Fruit fly (Drosophila melanogaster): ENCODE measurements around the gene IFT57.

The IFT57 gene

dm6 chr2L:3573172-3573755, 42.7 kb downstream of the IFT57 start (continued):
- TF ChIP-seq CG3726 (GFP tag; IDR thresholded peaks at IDR 0.05) (0 out of 3 replicates have a peak, but pooled peaks have one; percentile 55), Optix (GFP tag; IDR thresholded peaks at IDR 0.05) (peak; percentile 47; the same call in 2 of the 3 replicates), ab (GFP tag; optimal IDR thresholded peaks at IDR 0.05) (no peak), CG2889 (GFP tag; IDR thresholded peaks at IDR 0.05) (no peak), ssp (GFP tag; IDR thresholded peaks at IDR 0.05) (peak; percentile 61), Fer3 (tag; optimal IDR thresholded peaks at IDR 0.05) (peak; percentile 65), CG3995 (GFP tag; optimal IDR thresholded peaks at IDR 0.05) (no peak), CG1233 (GFP tag; optimal IDR thresholded peaks at IDR 0.05) (peak; percentile 24), emc (GFP tag; optimal IDR thresholded peaks at IDR 0.05) (no peak), sqz (GFP tag; optimal IDR thresholded peaks at IDR 0.05) (no peak), CG10431 (GFP tag; optimal IDR thresholded peaks at IDR 0.05) (no peak), bsh (GFP tag; optimal IDR thresholded peaks at IDR 0.05) (peak in 1 of 2 experiments; percentile 84), CG15696 (tag; optimal IDR thresholded peaks at IDR 0.05) (peak; percentile 58), Hr39 (optimal IDR thresholded peaks at IDR 0.05) (no peak), Mad (GFP tag; optimal IDR thresholded peaks at IDR 0.05) (no peak), so (GFP tag; IDR thresholded peaks at IDR 0.05) (peak; percentile 73; the same call in 1 of the 3 replicates), mam (GFP tag; optimal IDR thresholded peaks at IDR 0.05) (peak; percentile 55), Gug (GFP tag; IDR thresholded peaks at IDR 0.05) (peak; percentile 29; the same call in 1 of the 4 replicates), CG10462 (GFP tag; optimal IDR thresholded peaks at IDR 0.05) (peak; percentile 52), CG32532 (GFP tag; IDR thresholded peaks at IDR 0.05) (peak; percentile 46; the same call in 1 of the 2 replicates), ranshi (GFP tag; IDR thresholded peaks at IDR 0.05) (no peak), D (optimal IDR thresholded peaks at IDR 0.05) (no peak), D (GFP tag; optimal IDR thresholded peaks at IDR 0.05) (no peak), CG7745 (tag; optimal IDR thresholded peaks at IDR 0.05) (no peak), Ssrp (tag; optimal IDR thresholded peaks at IDR 0.05) (peak; percentile 82), CG10147 (GFP tag; optimal IDR thresholded peaks at IDR 0.05) (no peak), CG14965 (GFP tag; optimal IDR thresholded peaks at IDR 0.05; ENCODE audit: borderline replicate concordance) (no peak), Hr51 (GFP tag; optimal IDR thresholded peaks at IDR 0.05) (peak in 1 of 2 experiments; percentile 73), mirr (GFP tag; optimal IDR thresholded peaks at IDR 0.05) (no peak), CG7987 (GFP tag; optimal IDR thresholded peaks at IDR 0.05) (no peak), gsb-n (tag; optimal IDR thresholded peaks at IDR 0.05) (peak; percentile 44), CG4328 (GFP tag; optimal IDR thresholded peaks at IDR 0.05) (peak; percentile 24), ems (GFP tag; optimal IDR thresholded peaks at IDR 0.05) (peak; percentile 30), CG7357 (GFP tag; IDR thresholded peaks at IDR 0.05) (peak; percentile 74; the same call in 2 of the 3 replicates), NFAT (GFP tag; IDR thresholded peaks at IDR 0.05) (no peak), CG4730 (GFP tag; IDR thresholded peaks at IDR 0.05) (peak; percentile 46; the same call in 1 of the 2 replicates), Adf1 (GFP tag; IDR thresholded peaks at IDR 0.05) (no peak), BEAF-32 (GFP tag; optimal IDR thresholded peaks at IDR 0.05) (no peak), CG1529 (GFP tag; optimal IDR thresholded peaks at IDR 0.05) (peak; percentile 39), grau (tag; optimal IDR thresholded peaks at IDR 0.05) (peak; percentile 77), CG17829 (tag; optimal IDR thresholded peaks at IDR 0.05) (peak; percentile 57), CTCF (GFP tag; optimal IDR thresholded peaks at IDR 0.05) (no peak), al (GFP tag; IDR thresholded peaks at IDR 0.05) (peak; percentile 22; the same call in 1 of the 2 replicates), sim (GFP tag; IDR thresholded peaks at IDR 0.05) (no peak), sd (tag; optimal IDR thresholded peaks at IDR 0.05) (no peak), peb (GFP tag; IDR thresholded peaks at IDR 0.05) (peak; percentile 44; the same call in 1 of the 2 replicates), salm (tag; optimal IDR thresholded peaks at IDR 0.05) (peak; percentile 31), lab (GFP tag; optimal IDR thresholded peaks at IDR 0.05) (peak; percentile 63), odd (GFP tag; optimal IDR thresholded peaks at IDR 0.05) (peak; percentile 60), trh (GFP tag; optimal IDR thresholded peaks at IDR 0.05) (no peak), CG3838 (GFP tag; optimal IDR thresholded peaks at IDR 0.05) (no peak)
